Worm (Caenorhabditis elegans) whole organism, L3 larva: ENCODE data around the gene nhr-254.

Experiments
- R02D3.7 ChIP-seq: fragments of 150-350 bp; optimal IDR thresholded peaks from 2 replicates; lab custom pipeline; 2014; ENCODE audit warnings: missing biosample characterization, missing genetic modification characterization
- ZK546.5 ChIP-seq: sonication (generic microtip); optimal IDR thresholded peaks from 2 replicates; lab custom pipeline; 2017; ENCODE audit warnings: missing biosample characterization, missing genetic modification characterization
- aly-2 ChIP-seq: fragments of 150-350 bp; optimal IDR thresholded peaks from 2 replicates; lab custom pipeline; 2014; ENCODE audit warnings: missing biosample characterization, missing genetic modification characterization
- ama-1 ChIP-seq: fragments of 150-350 bp; optimal IDR thresholded peaks from 2 replicates; lab custom pipeline; 2018
- ceh-16 ChIP-seq: sonication (generic microtip); optimal IDR thresholded peaks from 2 replicates; lab custom pipeline; 2017; ENCODE audit warnings: missing biosample characterization, missing genetic modification characterization
- ceh-28 ChIP-seq: fragments of 150-350 bp; optimal IDR thresholded peaks from 2 replicates; lab custom pipeline; 2014; ENCODE audit warnings: missing biosample characterization, missing genetic modification reagents, missing genetic modification characterization
- ceh-82 ChIP-seq: fragments of 150-350 bp; optimal IDR thresholded peaks from 2 replicates; lab custom pipeline; 2014; ENCODE audit warnings: missing biosample characterization, missing genetic modification characterization
- ceh-9 ChIP-seq: sonication (generic microtip); optimal IDR thresholded peaks from 2 replicates; lab custom pipeline; 2018; ENCODE audit warnings: missing biosample characterization, missing genetic modification characterization
- egl-27 ChIP-seq: sonication (generic microtip); optimal IDR thresholded peaks from 4 replicates; lab custom pipeline; 2017; ENCODE audit warnings: missing biosample characterization, missing genetic modification reagents, missing genetic modification characterization
- egl-5 ChIP-seq: fragments of 150-350 bp; optimal IDR thresholded peaks from 2 replicates; lab custom pipeline; 2017; ENCODE audit warnings: missing biosample characterization, missing genetic modification reagents, missing genetic modification characterization, inconsistent platforms
- elt-1 ChIP-seq: fragments of 150-350 bp; optimal IDR thresholded peaks from 2 replicates; lab custom pipeline; 2014; ENCODE audit warnings: missing biosample characterization, missing genetic modification characterization
- elt-2 ChIP-seq: sonication (generic microtip); optimal IDR thresholded peaks from 2 replicates; lab custom pipeline; 2016; ENCODE audit warnings: missing genetic modification reagents, mild to moderate bottlenecking, missing genetic modification characterization, missing compliant biosample characterization
- elt-3 ChIP-seq, 3 experiments: fragments of 150-350 bp in 1 of 3; sonication (generic microtip) in 2 of 3; optimal IDR thresholded peaks; 2 replicates in 2 of 3; 4 replicates in 1 of 3; lab custom pipeline; 2014 to 2017; ENCODE audit warnings: missing biosample characterization in 3 of 3, missing genetic modification characterization in 3 of 3
- eor-1 ChIP-seq, 2 experiments: fragments of 150-350 bp; optimal IDR thresholded peaks; 2 replicates each; lab custom pipeline; 2014 to 2018; ENCODE audit warnings: missing biosample characterization in 2 of 2, missing genetic modification characterization in 2 of 2
- fos-1 ChIP-seq: fragments of 150-350 bp; optimal IDR thresholded peaks from 2 replicates; lab custom pipeline; 2014; ENCODE audit warnings: missing biosample characterization, missing genetic modification characterization
- hmg-11 ChIP-seq: sonication (generic microtip); optimal IDR thresholded peaks from 2 replicates; lab custom pipeline; 2016; ENCODE audit warnings: missing genetic modification characterization, missing compliant biosample characterization
- jun-1 ChIP-seq: fragments of 150-350 bp; optimal IDR thresholded peaks from 2 replicates; lab custom pipeline; 2014; ENCODE audit warnings: missing biosample characterization, missing genetic modification reagents, missing genetic modification characterization
- lin-15B ChIP-seq: fragments of 150-350 bp; optimal IDR thresholded peaks from 2 replicates; lab custom pipeline; 2014; ENCODE audit warnings: missing biosample characterization, missing genetic modification characterization
- lin-39 ChIP-seq: fragments of 150-350 bp; optimal IDR thresholded peaks from 2 replicates; lab custom pipeline; 2018; ENCODE audit warnings: missing biosample characterization, missing genetic modification reagents, missing genetic modification characterization
- lsy-12 ChIP-seq: sonication (generic microtip); optimal IDR thresholded peaks from 2 replicates; lab custom pipeline; 2016; ENCODE audit warnings: mild to moderate bottlenecking, missing genetic modification characterization, missing compliant biosample characterization
- mdl-1 ChIP-seq: fragments of 150-350 bp; optimal IDR thresholded peaks from 2 replicates; lab custom pipeline; 2014; ENCODE audit warnings: missing biosample characterization, missing genetic modification characterization
- mml-1 ChIP-seq: fragments of 150-350 bp; sonication (generic microtip); optimal IDR thresholded peaks from 3 replicates; lab custom pipeline; 2014; ENCODE audit warnings: missing biosample characterization, missing genetic modification characterization
- nhr-11 ChIP-seq: fragments of 150-350 bp; optimal IDR thresholded peaks from 2 replicates; lab custom pipeline; 2014; ENCODE audit warnings: missing biosample characterization, missing genetic modification characterization
- nhr-25 ChIP-seq: sonication (generic microtip); optimal IDR thresholded peaks from 2 replicates; lab custom pipeline; 2017; ENCODE audit warnings: missing biosample characterization, missing genetic modification characterization
- nhr-28 ChIP-seq: fragments of 150-350 bp; optimal IDR thresholded peaks from 2 replicates; lab custom pipeline; 2014; ENCODE audit warnings: missing biosample characterization, missing genetic modification characterization
- nhr-43 ChIP-seq: sonication (generic microtip); optimal IDR thresholded peaks from 2 replicates; lab custom pipeline; 2016; ENCODE audit warnings: mild to moderate bottlenecking, missing genetic modification characterization, missing compliant biosample characterization; ENCODE audit not compliant: poor library complexity, severe bottlenecking
- nhr-77 ChIP-seq: fragments of 150-350 bp; optimal IDR thresholded peaks from 2 replicates; lab custom pipeline; 2014; ENCODE audit warnings: missing biosample characterization, missing genetic modification characterization
- pha-4 ChIP-seq: fragments of 150-350 bp; optimal IDR thresholded peaks from 2 replicates; lab custom pipeline; 2014; ENCODE audit warnings: missing biosample characterization, missing genetic modification reagents, missing genetic modification characterization
- pqm-1 ChIP-seq: fragments of 150-350 bp; optimal IDR thresholded peaks from 2 replicates; lab custom pipeline; 2017; ENCODE audit warnings: missing biosample characterization, missing genetic modification characterization, inconsistent platforms
- sea-2 ChIP-seq: fragments of 150-350 bp; sonication (generic microtip); optimal IDR thresholded peaks from 4 replicates; lab custom pipeline; 2014; ENCODE audit warnings: missing biosample characterization, missing genetic modification reagents, missing genetic modification characterization
- snpc-4 ChIP-seq: fragments of 150-350 bp; optimal IDR thresholded peaks from 2 replicates; lab custom pipeline; 2014; ENCODE audit warnings: missing biosample characterization, missing genetic modification characterization
- tbx-2 ChIP-seq: sonication (generic microtip); optimal IDR thresholded peaks from 2 replicates; lab custom pipeline; 2016; ENCODE audit warnings: mild to moderate bottlenecking, missing genetic modification characterization, missing compliant biosample characterization
- unc-39 ChIP-seq: sonication (generic microtip); optimal IDR thresholded peaks from 4 replicates; lab custom pipeline; 2017; ENCODE audit warnings: missing biosample characterization, missing genetic modification characterization
- unc-62 ChIP-seq: fragments of 150-350 bp; sonication (generic microtip); optimal IDR thresholded peaks from 4 replicates; lab custom pipeline; 2014; ENCODE audit warnings: missing biosample characterization, missing genetic modification reagents, missing genetic modification characterization
- zag-1 ChIP-seq: fragments of 150-350 bp; optimal IDR thresholded peaks from 2 replicates; lab custom pipeline; 2014; ENCODE audit warnings: missing biosample characterization, missing genetic modification characterization
- ztf-11 ChIP-seq: fragments of 150-350 bp; optimal IDR thresholded peaks from 2 replicates; lab custom pipeline; 2014; ENCODE audit warnings: missing biosample characterization, missing genetic modification characterization
- ztf-4 ChIP-seq: fragments of 150-350 bp; optimal IDR thresholded peaks from 2 replicates; lab custom pipeline; 2014; ENCODE audit warnings: missing biosample characterization, missing genetic modification characterization

Gene nhr-254

ce11 chrV:384511-384910 lies 7.9 kb upstream of the nhr-254 start:
- TF ChIP-seq elt-2 (tag; lab: Kevin White, UChicago) (peak; percentile 83), elt-1 (no peak), pqm-1 (tag; lab: Kevin White, UChicago) (peak; percentile 31)

ce11 chrV:385488-385887 lies 6.9 kb upstream of the nhr-254 start, which contains the start of gene lipl-5:
Gene lipl-5, plus strand, starts transcription at chrV:385746.
- TF ChIP-seq unc-39 (no peak), mdl-1 (no peak), zag-1 (tag; lab: Kevin White, UChicago) (no peak), nhr-77 (tag; lab: Kevin White, UChicago) (no peak), ama-1 (lab: Kevin White, UChicago) (no peak), pqm-1 (tag; lab: Kevin White, UChicago) (peak; percentile 90), egl-5 (tag; lab: Kevin White, UChicago) (no peak), elt-2 (tag; lab: Kevin White, UChicago) (peak; percentile 96), fos-1 (tag; lab: Kevin White, UChicago) (no peak), eor-1 (tag; optimal IDR thresholded peaks at IDR 0.05; lab: Kevin White, UChicago) (no peak), jun-1 (tag; lab: Kevin White, UChicago) (peak; percentile 45), ceh-28 (tag; lab: Kevin White, UChicago) (no peak), unc-62 (GFP tag; lab: Kevin White, UChicago) (no peak), sea-2 (no peak), hmg-11 (no peak), lin-39 (tag; lab: Kevin White, UChicago) (no peak), pha-4 (tag; lab: Kevin White, UChicago) (peak; percentile 54), snpc-4 (tag; lab: Kevin White, UChicago) (no peak)

- TF ChIP-seq ztf-11 (no peak), aly-2 (no peak), egl-27 (no peak)
Measured at ce11 chrV:388397-388796, 4.0 kb upstream of the nhr-254 start, which contains the start of gene ZK6.6. Gene ZK6.6, plus strand, starts transcription at chrV:388697.

ce11 chrV:396309-396708 lies 3.9 kb downstream of the nhr-254 start, which contains the start of gene nhr-253:
Gene nhr-253, plus strand, starts transcription at chrV:396593.
- TF ChIP-seq ceh-16 (tag; lab: Kevin White, UChicago) (no peak), ceh-28 (tag; lab: Kevin White, UChicago) (no peak), mml-1 (tag; lab: Kevin White, UChicago) (no peak), nhr-43 (tag; lab: Kevin White, UChicago) (no peak), nhr-28 (tag; lab: Kevin White, UChicago) (no peak), elt-3 (tag; optimal IDR thresholded peaks at IDR 0.05; lab: Kevin White, UChicago) (no peak), nhr-11 (tag; lab: Kevin White, UChicago) (peak; percentile 46), nhr-25 (tag; lab: Kevin White, UChicago) (no peak), ceh-9 (tag; lab: Kevin White, UChicago) (no peak)

ce11 chrV:399721-400120 lies 7.3 kb downstream of the nhr-254 start, which contains the start of gene scl-27:
Gene scl-27, plus strand, starts transcription at chrV:400021.
- TF ChIP-seq ztf-4 (tag; lab: Kevin White, UChicago) (no peak), ceh-82 (tag; lab: Kevin White, UChicago) (no peak), nhr-28 (tag; lab: Kevin White, UChicago) (no peak), ama-1 (lab: Kevin White, UChicago) (no peak), ZK546.5 (no peak), jun-1 (tag; lab: Kevin White, UChicago) (no peak), nhr-77 (tag; lab: Kevin White, UChicago) (no peak), tbx-2 (no peak), lsy-12 (tag; lab: Kevin White, UChicago) (no peak), lin-39 (tag; lab: Kevin White, UChicago) (no peak), elt-1 (no peak), pha-4 (tag; lab: Kevin White, UChicago) (no peak), nhr-11 (tag; lab: Kevin White, UChicago) (no peak), hmg-11 (no peak), nhr-25 (tag; lab: Kevin White, UChicago) (no peak), ztf-11 (no peak), nhr-43 (tag; lab: Kevin White, UChicago) (no peak), R02D3.7 (tag; lab: Kevin White, UChicago) (no peak), lin-15B (no peak)
- TF ChIP-seq, all 47 proteins: peak for 0
